Fruit fly (Drosophila melanogaster): ENCODE data around the gene CG3281.
A peak's percentile ranks its signal among the peaks of the same experiment; 100 is the strongest.

CG3281 gene

dm6 chr3R:11992934-11993670 lies 30.5 kb upstream of the CG3281 start, which contains the start of gene mfas (continued):
- TF ChIP-seq CG6791 (GFP tag; IDR thresholded peaks at IDR 0.05; ENCODE audit: partially characterized antibody) (peak; percentile 34; the same call in 1 of the 3 replicates), seq (GFP tag; IDR thresholded peaks at IDR 0.05) (0 out of 2 replicates have a peak, but pooled peaks have one; percentile 9), ara (GFP tag; IDR thresholded peaks at IDR 0.05) (0 out of 2 replicates have a peak, but pooled peaks have one; percentile 6), Jarid2 (GFP tag; optimal IDR thresholded peaks at IDR 0.05) (peak; percentile 86), PHDP (tag; optimal IDR thresholded peaks at IDR 0.05) (peak; percentile 15), Side (GFP tag; optimal IDR thresholded peaks at IDR 0.05) (peak; percentile 19), sens (GFP tag) (peak; percentile 66), Drgx (GFP tag; IDR thresholded peaks at IDR 0.05) (peak; percentile 42; the same call in 1 of the 2 replicates), E2f2 (GFP tag; IDR thresholded peaks at IDR 0.05) (no peak; the same call in 1 of the 2 replicates), oc (tag; optimal IDR thresholded peaks at IDR 0.05) (no peak), CG1647 (GFP tag; optimal IDR thresholded peaks at IDR 0.05) (peak; percentile 17), CG1024 (GFP tag; IDR thresholded peaks at IDR 0.05) (peak; percentile 19; the same call in 1 of the 2 replicates), zfh2 (GFP tag; optimal IDR thresholded peaks at IDR 0.05) (no peak), CG11093 (GFP tag; IDR thresholded peaks at IDR 0.05) (no peak), gsb-n (tag; optimal IDR thresholded peaks at IDR 0.05) (peak; percentile 37), bbx (GFP tag; IDR thresholded peaks at IDR 0.05; ENCODE audit: partially characterized antibody) (peak; percentile 22; the same call in 1 of the 2 replicates)

dm6 chr3R:11991538-11992164 lies 29.0 kb upstream of the CG3281 start:
- peak; percentile 10 for TF ChIP-seq CG12071 (GFP tag; optimal IDR thresholded peaks at IDR 0.05)
- 0 out of 2 replicates have a peak, but pooled peaks have one; percentile 20 for TF ChIP-seq Rfx (GFP tag; IDR thresholded peaks at IDR 0.05)
- peak; percentile 5 for TF ChIP-seq lab (GFP tag; optimal IDR thresholded peaks at IDR 0.05)
- 0 out of 3 replicates have a peak, but pooled peaks have one; percentile 30 for TF ChIP-seq C15 (GFP tag; IDR thresholded peaks at IDR 0.05)
- no peak for TF ChIP-seq Oaz (GFP tag; IDR thresholded peaks at IDR 0.05)
- TF ChIP-seq ATbp (GFP tag; optimal IDR thresholded peaks at IDR 0.05), result peak; percentile 52
- no peak for TF ChIP-seq CG11085 (GFP tag; IDR thresholded peaks at IDR 0.05)
- TF ChIP-seq Med (GFP tag), result peak; percentile 45
- peak; percentile 5 for TF ChIP-seq PHDP (tag; optimal IDR thresholded peaks at IDR 0.05)

DNA sequence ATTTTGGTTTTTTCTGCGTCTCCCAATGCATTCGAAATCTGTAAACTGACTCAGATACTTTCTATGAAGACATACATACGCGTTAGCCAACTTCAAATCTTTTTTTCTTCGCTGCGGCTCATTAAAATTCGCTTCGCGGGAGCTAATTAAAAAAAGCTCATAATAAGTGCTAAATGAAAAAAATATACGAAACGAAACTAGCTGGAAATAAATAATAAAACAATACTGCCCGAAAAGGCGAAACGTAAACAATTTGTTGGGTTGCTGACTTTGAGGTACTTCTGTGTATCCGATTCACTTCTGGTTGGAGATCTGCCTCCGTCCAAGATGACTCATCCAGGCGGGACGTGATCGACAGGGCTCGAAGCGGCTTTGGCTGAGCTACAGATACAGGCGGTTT lies 27.4 kb upstream of the CG3281 start:
- TF ChIP-seq mam (GFP tag; optimal IDR thresholded peaks at IDR 0.05) (no peak), Bdp1 (GFP tag; optimal IDR thresholded peaks at IDR 0.05) (no peak), Dek (tag; optimal IDR thresholded peaks at IDR 0.05) (no peak), chinmo (GFP tag; IDR thresholded peaks at IDR 0.05; ENCODE audit: partially characterized antibody) (0 out of 4 replicates have a peak, but pooled peaks have one; percentile 53), oc (tag; optimal IDR thresholded peaks at IDR 0.05) (peak; percentile 29), CG9437 (GFP tag; optimal IDR thresholded peaks at IDR 0.05) (no peak), hth (optimal IDR thresholded peaks at IDR 0.05) (no peak), CG32532 (GFP tag; IDR thresholded peaks at IDR 0.05) (no peak), Stat92E (GFP tag; optimal IDR thresholded peaks at IDR 0.05) (no peak), CG7745 (tag; optimal IDR thresholded peaks at IDR 0.05) (no peak)

DNA sequence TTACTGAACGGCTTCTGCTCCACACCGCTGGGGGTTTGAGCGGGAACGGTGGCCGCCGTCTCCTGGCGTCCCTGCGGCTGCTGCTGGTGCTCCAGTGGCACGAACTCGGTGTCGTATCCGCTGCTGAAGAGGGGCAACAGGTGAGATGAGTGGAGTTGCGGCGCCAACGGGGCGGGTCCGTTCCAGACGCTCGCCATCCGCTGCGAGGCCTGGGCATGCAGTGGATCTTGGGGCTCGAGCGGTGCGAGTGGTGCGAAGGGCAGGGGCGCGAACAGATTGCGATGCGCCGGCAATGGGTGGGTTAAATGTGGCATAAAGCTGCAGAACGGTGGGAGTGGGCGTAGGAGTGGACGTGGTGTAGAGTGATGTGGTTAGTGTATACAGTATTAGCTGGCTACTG lies 26.6 kb upstream of the CG3281 start:
- TF ChIP-seq Hr51 (GFP tag; optimal IDR thresholded peaks at IDR 0.05), result no peak
- TF ChIP-seq CG5180 (GFP tag; optimal IDR thresholded peaks at IDR 0.05), result no peak
- no peak for TF ChIP-seq CG18011 (GFP tag; optimal IDR thresholded peaks at IDR 0.05)
- peak; percentile 37; the same call in 1 of the 2 replicates for TF ChIP-seq crol (GFP tag; IDR thresholded peaks at IDR 0.05)
- no peak for TF ChIP-seq al (GFP tag; IDR thresholded peaks at IDR 0.05)
- TF ChIP-seq ham (GFP tag; IDR thresholded peaks at IDR 0.05), result no peak
- TF ChIP-seq CG13296 (GFP tag; optimal IDR thresholded peaks at IDR 0.05), result no peak
- peak in 1 of 2 experiments; percentile 20 for TF ChIP-seq Dfd (GFP tag; optimal IDR thresholded peaks at IDR 0.05)
- TF ChIP-seq luna (GFP tag; optimal IDR thresholded peaks at IDR 0.05), result no peak
- no peak for TF ChIP-seq CG3065 (GFP tag; optimal IDR thresholded peaks at IDR 0.05)
- TF ChIP-seq Ets65A (GFP tag), result peak; percentile 65
- 0 out of 3 replicates have a peak, but pooled peaks have one; percentile 19 for TF ChIP-seq H15 (GFP tag; IDR thresholded peaks at IDR 0.05)
